Fruit fly (Drosophila melanogaster): ENCODE data around the gene CG4546.

CG4546 gene

dm6 chr3R:15827559-15827958, 18.8 kb upstream of the CG4546 start (continued):
- no peak for TF ChIP-seq CG6854 (GFP tag; optimal IDR thresholded peaks at IDR 0.05)
- TF ChIP-seq acj6 (GFP tag; optimal IDR thresholded peaks at IDR 0.05) = peak; percentile 75
- peak; percentile 41 for TF ChIP-seq CG4318 (GFP tag; optimal IDR thresholded peaks at IDR 0.05)
- TF ChIP-seq spab (GFP tag; optimal IDR thresholded peaks at IDR 0.05) = peak; percentile 79
- peak; percentile 80 for TF ChIP-seq lz (GFP tag; optimal IDR thresholded peaks at IDR 0.05)
- TF ChIP-seq esn (GFP tag; optimal IDR thresholded peaks at IDR 0.05) = peak; percentile 80
- peak; percentile 72 for TF ChIP-seq fd59A (GFP tag; optimal IDR thresholded peaks at IDR 0.05)
- peak; percentile 86 for TF ChIP-seq svp (GFP tag)
- peak; percentile 63 for TF ChIP-seq Ets21C (GFP tag; optimal IDR thresholded peaks at IDR 0.05)
- TF ChIP-seq CG10631 (GFP tag; optimal IDR thresholded peaks at IDR 0.05) = peak; percentile 62
- TF ChIP-seq Sox14 (GFP tag; optimal IDR thresholded peaks at IDR 0.05) = peak; percentile 82
- TF ChIP-seq Ets96B (tag; optimal IDR thresholded peaks at IDR 0.05) = peak; percentile 80
- TF ChIP-seq salr (GFP tag; optimal IDR thresholded peaks at IDR 0.05) = peak in 1 of 2 experiments; percentile 65
- peak; percentile 28 for TF ChIP-seq Lpt (GFP tag; optimal IDR thresholded peaks at IDR 0.05)
- no peak for TF ChIP-seq Hr38 (GFP tag; optimal IDR thresholded peaks at IDR 0.05)
- TF ChIP-seq CG7368 (GFP tag; optimal IDR thresholded peaks at IDR 0.05) = peak; percentile 53
- TF ChIP-seq ss (GFP tag; optimal IDR thresholded peaks at IDR 0.05) = peak; percentile 84
- peak; percentile 63 for TF ChIP-seq CG8632 (GFP tag; optimal IDR thresholded peaks at IDR 0.05)
- TF ChIP-seq Met (GFP tag; optimal IDR thresholded peaks at IDR 0.05) = peak; percentile 78
- peak; percentile 76 for TF ChIP-seq cyc (GFP tag; optimal IDR thresholded peaks at IDR 0.05)
- TF ChIP-seq Sox15 (GFP tag; optimal IDR thresholded peaks at IDR 0.05) = peak; percentile 54
- TF ChIP-seq Gug (GFP tag; IDR thresholded peaks at IDR 0.05) = 0 out of 2 replicates have a peak, but pooled peaks have one; percentile 35
- TF ChIP-seq CG8119 (GFP tag; IDR thresholded peaks at IDR 0.05) = peak; percentile 60
- no peak for TF ChIP-seq Eip93F (GFP tag; optimal IDR thresholded peaks at IDR 0.05)
- peak; percentile 63 for TF ChIP-seq Hr4 (GFP tag; optimal IDR thresholded peaks at IDR 0.05)
- TF ChIP-seq topi (GFP tag; optimal IDR thresholded peaks at IDR 0.05) = peak; percentile 68
- peak; percentile 74 for TF ChIP-seq CG9139 (GFP tag; optimal IDR thresholded peaks at IDR 0.05)
- peak; percentile 79 for TF ChIP-seq Hr39 (GFP tag; optimal IDR thresholded peaks at IDR 0.05)
- 0 out of 3 replicates have a peak, but pooled peaks have one; percentile 31 for TF ChIP-seq CG6163 (GFP tag; IDR thresholded peaks at IDR 0.05)

DNA sequence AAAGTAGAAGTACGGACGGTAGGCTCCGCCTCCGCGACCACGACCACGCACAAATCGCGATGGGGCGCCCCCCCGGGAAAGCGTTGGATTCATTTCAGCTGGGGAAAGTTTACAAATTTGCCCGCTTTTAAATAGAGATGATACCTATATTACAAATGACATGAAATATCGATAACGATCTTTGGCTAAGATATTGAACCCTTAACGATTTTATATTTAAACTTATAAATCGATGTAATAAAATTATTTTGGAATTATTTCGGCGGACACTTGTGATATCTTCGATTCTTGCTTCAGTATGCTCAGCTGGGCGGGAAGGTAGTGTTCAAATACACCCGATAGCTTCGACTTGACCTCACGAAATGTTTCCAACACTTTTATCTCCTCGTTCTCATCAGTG, 13.8 kb upstream of the CG4546 start, which contains the start of gene rec:
TSS of gene rec (minus strand) at position 108 of the 400 bp plus-strand sequence.
- TF ChIP-seq fkh (GFP tag; optimal IDR thresholded peaks at IDR 0.05) = no peak
- TF ChIP-seq Eip78C (GFP tag) = peak; percentile 11

- no peak for TF ChIP-seq CG11902 (GFP tag; optimal IDR thresholded peaks at IDR 0.05)
- TF ChIP-seq spab (GFP tag; optimal IDR thresholded peaks at IDR 0.05) = no peak
- TF ChIP-seq CG1621 (tag; optimal IDR thresholded peaks at IDR 0.05) = no peak
- TF ChIP-seq Sox102F (GFP tag; optimal IDR thresholded peaks at IDR 0.05) = no peak
- no peak for TF ChIP-seq dac (GFP tag; optimal IDR thresholded peaks at IDR 0.05)
- TF ChIP-seq CG9139 (GFP tag; optimal IDR thresholded peaks at IDR 0.05) = no peak
- no peak for TF ChIP-seq CG11762 (GFP tag; optimal IDR thresholded peaks at IDR 0.05; ENCODE audit: insufficient read depth)
- no peak for TF ChIP-seq esn (GFP tag; optimal IDR thresholded peaks at IDR 0.05)
- no peak for TF ChIP-seq acj6 (GFP tag; optimal IDR thresholded peaks at IDR 0.05)
- TF ChIP-seq CG31627 (GFP tag; optimal IDR thresholded peaks at IDR 0.05) = no peak
- no peak for TF ChIP-seq CG10669 (GFP tag; optimal IDR thresholded peaks at IDR 0.05)
- no peak for TF ChIP-seq Blimp-1 (GFP tag; optimal IDR thresholded peaks at IDR 0.05)
- no peak for TF ChIP-seq topi (GFP tag; optimal IDR thresholded peaks at IDR 0.05)
- no peak for TF ChIP-seq CG3032 (tag; optimal IDR thresholded peaks at IDR 0.05)
- TF ChIP-seq CG32006 (GFP tag; optimal IDR thresholded peaks at IDR 0.05) = no peak
- TF ChIP-seq achi (GFP tag; optimal IDR thresholded peaks at IDR 0.05) = no peak
- no peak for TF ChIP-seq cyc (GFP tag; optimal IDR thresholded peaks at IDR 0.05)
- TF ChIP-seq CG15336 (GFP tag; IDR thresholded peaks at IDR 0.05) = no peak
- no peak for TF ChIP-seq net (GFP tag; optimal IDR thresholded peaks at IDR 0.05)
Observed at dm6 chr3R:15833332-15833731, 13.0 kb upstream of the CG4546 start, which contains the start of gene CG43318. TSS of gene CG43318 (minus strand) at chr3R:15833432.

Data from whole organism, prepupa.